Fruit fly (Drosophila melanogaster): ENCODE data around the gene CG15812.
A peak's percentile ranks its signal among the peaks of the same experiment; 100 is the strongest.

The CG15812 gene

DNA sequence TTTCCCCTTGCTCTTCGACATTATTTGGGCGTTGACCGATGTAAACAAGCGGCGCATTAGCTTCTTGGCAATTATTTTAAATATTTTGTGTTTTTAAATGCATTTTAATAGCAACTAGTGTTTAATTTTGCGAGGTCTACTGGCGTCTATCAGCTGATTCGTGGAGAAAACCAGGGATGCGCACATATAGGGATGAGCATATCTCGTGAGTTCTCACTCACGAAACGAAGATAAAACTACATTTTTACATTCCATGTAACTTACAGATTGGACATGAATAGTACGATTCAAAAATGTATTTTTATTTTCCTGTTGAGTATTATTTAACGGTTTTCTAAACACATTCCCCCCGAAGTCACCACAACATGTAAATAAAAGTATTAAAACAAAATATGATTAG is 37.7 kb downstream of the CG15812 start, which contains the start of gene CG14966 (continued):
- peak; percentile 62 for TF ChIP-seq CG12659 (GFP tag; optimal IDR thresholded peaks at IDR 0.05)
- TF ChIP-seq kah (GFP tag; optimal IDR thresholded peaks at IDR 0.05): peak; percentile 15
- TF ChIP-seq MBD-R2 (GFP tag; IDR thresholded peaks at IDR 0.05): peak; percentile 97
- peak; percentile 94 for TF ChIP-seq sna (GFP tag; IDR thresholded peaks at IDR 0.05; ENCODE audit: partially characterized antibody)
- TF ChIP-seq Chrac-16 (GFP tag; optimal IDR thresholded peaks at IDR 0.05): peak; percentile 4
- no peak for TF ChIP-seq CG11723 (GFP tag; optimal IDR thresholded peaks at IDR 0.05)
- no peak for TF ChIP-seq crol (GFP tag; IDR thresholded peaks at IDR 0.05)
- TF ChIP-seq wdn (GFP tag; IDR thresholded peaks at IDR 0.05): no peak
- peak; percentile 67 for TF ChIP-seq Ets97D (GFP tag; optimal IDR thresholded peaks at IDR 0.05)
- peak; percentile 14 for TF ChIP-seq lab (GFP tag; optimal IDR thresholded peaks at IDR 0.05)
- TF ChIP-seq CG4617 (GFP tag; optimal IDR thresholded peaks at IDR 0.05; ENCODE audit: borderline replicate concordance): peak; percentile 7
- TF ChIP-seq Scr (GFP tag; IDR thresholded peaks at IDR 0.05; ENCODE audit: partially characterized antibody): peak; percentile 89
- peak; percentile 52 for TF ChIP-seq Xbp1 (GFP tag; optimal IDR thresholded peaks at IDR 0.05)
- TF ChIP-seq CG18599 (GFP tag; optimal IDR thresholded peaks at IDR 0.05): peak; percentile 22
- TF ChIP-seq CG32767 (GFP tag; IDR thresholded peaks at IDR 0.05): no peak
- peak; percentile 25 for TF ChIP-seq ERR (GFP tag; optimal IDR thresholded peaks at IDR 0.05)
- peak; percentile 78; the same call in 2 of the 3 replicates for TF ChIP-seq hb (GFP tag; IDR thresholded peaks at IDR 0.05; ENCODE audit: partially characterized antibody)
- TF ChIP-seq Poxn (GFP tag; IDR thresholded peaks at IDR 0.05): no peak
- TF ChIP-seq CG9437 (GFP tag; optimal IDR thresholded peaks at IDR 0.05): no peak
- TF ChIP-seq Eip74EF (GFP tag; optimal IDR thresholded peaks at IDR 0.05): no peak
- TF ChIP-seq CG18011 (GFP tag; optimal IDR thresholded peaks at IDR 0.05): no peak
- TF ChIP-seq B-H2 (GFP tag; optimal IDR thresholded peaks at IDR 0.05): peak; percentile 20
- peak; percentile 62 for TF ChIP-seq MESR4 (GFP tag; optimal IDR thresholded peaks at IDR 0.05)
- no peak for TF ChIP-seq CG6175 (GFP tag; IDR thresholded peaks at IDR 0.05)
- TF ChIP-seq Dp (GFP tag; optimal IDR thresholded peaks at IDR 0.05): peak; percentile 42
- no peak for TF ChIP-seq TFAM (GFP tag; optimal IDR thresholded peaks at IDR 0.05)
- no peak for TF ChIP-seq HHEX (GFP tag; optimal IDR thresholded peaks at IDR 0.05)
- peak; percentile 96 for TF ChIP-seq bbx (GFP tag; IDR thresholded peaks at IDR 0.05; ENCODE audit: partially characterized antibody)
- TF ChIP-seq nerfin-1 (tag; optimal IDR thresholded peaks at IDR 0.05): peak; percentile 31
- no peak for TF ChIP-seq Blimp-1 (GFP tag; optimal IDR thresholded peaks at IDR 0.05)
- peak; percentile 96 for TF ChIP-seq CG13287 (GFP tag; IDR thresholded peaks at IDR 0.05; ENCODE audit: partially characterized antibody)
- no peak for TF ChIP-seq Oli (tag; optimal IDR thresholded peaks at IDR 0.05)
- TF ChIP-seq Bteb2 (GFP tag; optimal IDR thresholded peaks at IDR 0.05): peak; percentile 23
- no peak for TF ChIP-seq CG11696 (GFP tag; IDR thresholded peaks at IDR 0.05)
- TF ChIP-seq CG10565 (GFP tag; optimal IDR thresholded peaks at IDR 0.05): no peak
- no peak for TF ChIP-seq CG10959 (GFP tag; IDR thresholded peaks at IDR 0.05)
- peak; percentile 11 for TF ChIP-seq pfk (GFP tag; optimal IDR thresholded peaks at IDR 0.05)
- no peak for TF ChIP-seq Atf3 (GFP tag; optimal IDR thresholded peaks at IDR 0.05)
- no peak for TF ChIP-seq gcm2 (GFP tag; optimal IDR thresholded peaks at IDR 0.05)
- no peak for TF ChIP-seq lola (GFP tag; optimal IDR thresholded peaks at IDR 0.05)
- TF ChIP-seq gfzf (GFP tag; optimal IDR thresholded peaks at IDR 0.05): peak; percentile 42
- TF ChIP-seq yki (optimal IDR thresholded peaks at IDR 0.05): no peak
- TF ChIP-seq CG11504 (tag; optimal IDR thresholded peaks at IDR 0.05): peak; percentile 32
- no peak for TF ChIP-seq CG2889 (GFP tag; IDR thresholded peaks at IDR 0.05)
- TF ChIP-seq Kr (GFP tag; optimal IDR thresholded peaks at IDR 0.05): no peak
- TF ChIP-seq CG13123 (GFP tag; optimal IDR thresholded peaks at IDR 0.05): no peak
- no peak for TF ChIP-seq ewg (GFP tag; optimal IDR thresholded peaks at IDR 0.05)
- TF ChIP-seq Usf (GFP tag; optimal IDR thresholded peaks at IDR 0.05): no peak
- TF ChIP-seq z (GFP tag; IDR thresholded peaks at IDR 0.05): no peak
- no peak for TF ChIP-seq salm (tag; optimal IDR thresholded peaks at IDR 0.05)
